Fruit fly (Drosophila melanogaster): ENCODE results near the gene E5.

E5 gene

dm6 chr3R:13915646-13916045 lies 40.9 kb upstream of the E5 start (continued):
- TF ChIP-seq dysf (GFP tag; IDR thresholded peaks at IDR 0.05) (peak; percentile 85), CG18011 (GFP tag; optimal IDR thresholded peaks at IDR 0.05) (no peak), CG2199 (GFP tag; IDR thresholded peaks at IDR 0.05) (no peak), Awh (GFP tag; IDR thresholded peaks at IDR 0.05) (0 out of 2 replicates have a peak, but pooled peaks have one; percentile 19), jumu (GFP tag; optimal IDR thresholded peaks at IDR 0.05) (peak; percentile 47), Hr51 (GFP tag; optimal IDR thresholded peaks at IDR 0.05) (peak; percentile 56 to 61), dmrt11E (tag; optimal IDR thresholded peaks at IDR 0.05) (peak; percentile 89), CG7372 (GFP tag; IDR thresholded peaks at IDR 0.05) (peak; percentile 68), shn (GFP tag; optimal IDR thresholded peaks at IDR 0.05) (peak; percentile 3), HmgZ (tag; optimal IDR thresholded peaks at IDR 0.05) (peak; percentile 11), vvl (GFP tag; IDR thresholded peaks at IDR 0.05) (peak; percentile 89), CG6254 (GFP tag; optimal IDR thresholded peaks at IDR 0.05) (peak; percentile 71), CG1832 (GFP tag; optimal IDR thresholded peaks at IDR 0.05) (no peak), CG6791 (GFP tag; IDR thresholded peaks at IDR 0.05; ENCODE audit: partially characterized antibody) (no peak), CG3163 (GFP tag; optimal IDR thresholded peaks at IDR 0.05) (no peak), nom (GFP tag; optimal IDR thresholded peaks at IDR 0.05) (peak; percentile 69), CG18599 (GFP tag; optimal IDR thresholded peaks at IDR 0.05) (peak; percentile 56), nerfin-2 (GFP tag; IDR thresholded peaks at IDR 0.05; ENCODE audit: partially characterized antibody) (no peak), chif (GFP tag; optimal IDR thresholded peaks at IDR 0.05) (peak; percentile 48 to 82), CG8281 (tag; optimal IDR thresholded peaks at IDR 0.05) (peak; percentile 48), CG10274 (GFP tag; optimal IDR thresholded peaks at IDR 0.05) (peak; percentile 32), sc (optimal IDR thresholded peaks at IDR 0.05) (no peak), sc (GFP tag; optimal IDR thresholded peaks at IDR 0.05) (peak; percentile 50), Hr78 (GFP tag; optimal IDR thresholded peaks at IDR 0.05) (no peak), eyg (GFP tag; optimal IDR thresholded peaks at IDR 0.05) (no peak), ranshi (GFP tag; IDR thresholded peaks at IDR 0.05) (peak; percentile 74; the same call in 1 of the 2 replicates), Abd-B (GFP tag; optimal IDR thresholded peaks at IDR 0.05) (peak; percentile 72), CG18476 (GFP tag; optimal IDR thresholded peaks at IDR 0.05) (peak; percentile 15), NfI (GFP tag; optimal IDR thresholded peaks at IDR 0.05) (peak; percentile 44), CG1603 (tag; optimal IDR thresholded peaks at IDR 0.05) (peak; percentile 71), dm (GFP tag; optimal IDR thresholded peaks at IDR 0.05) (no peak), ftz-f1 (GFP tag; optimal IDR thresholded peaks at IDR 0.05) (no peak), CG4282 (GFP tag; optimal IDR thresholded peaks at IDR 0.05) (no peak), Mrtf (GFP tag; IDR thresholded peaks at IDR 0.05) (peak; percentile 66; the same call in 1 of the 3 replicates), NC2β (GFP tag; optimal IDR thresholded peaks at IDR 0.05) (peak; percentile 1), inv (GFP tag; IDR thresholded peaks at IDR 0.05; ENCODE audit: partially characterized antibody) (no peak), CG3847 (GFP tag; IDR thresholded peaks at IDR 0.05) (peak; percentile 51), CG16813 (GFP tag; IDR thresholded peaks at IDR 0.05; ENCODE audit: partially characterized antibody) (no peak), wek (GFP tag; optimal IDR thresholded peaks at IDR 0.05) (no peak), CG1602 (GFP tag; optimal IDR thresholded peaks at IDR 0.05) (peak; percentile 69), CG18619 (GFP tag; optimal IDR thresholded peaks at IDR 0.05) (peak; percentile 31), corto (GFP tag; optimal IDR thresholded peaks at IDR 0.05) (no peak), trem (tag; optimal IDR thresholded peaks at IDR 0.05) (peak; percentile 42), chn (GFP tag; optimal IDR thresholded peaks at IDR 0.05) (peak; percentile 58), Meics (GFP tag; optimal IDR thresholded peaks at IDR 0.05) (peak; percentile 55), Asciz (GFP tag; optimal IDR thresholded peaks at IDR 0.05) (no peak), HLH54F (GFP tag; optimal IDR thresholded peaks at IDR 0.05) (peak; percentile 43), luna (GFP tag; optimal IDR thresholded peaks at IDR 0.05) (no peak), kay (GFP tag; optimal IDR thresholded peaks at IDR 0.05) (no peak), CG5953 (GFP tag; IDR thresholded peaks at IDR 0.05) (no peak)

All from whole organism, embryonic.